Fruit fly (Drosophila melanogaster) whole organism, wandering third instar larva: ENCODE results near the gene mats.

Experiments
- Abd-B ChIP-seq: fragments of >200 bp; optimal IDR thresholded peaks from 2 replicates; lab custom pipeline; 2017; ENCODE audit warnings: missing biosample characterization, missing genetic modification characterization
- CG32264 ChIP-seq: fragments of 200-800 bp; sonication (Bioruptor generic); optimal IDR thresholded peaks from 2 replicates; lab custom pipeline; 2016; ENCODE audit warnings: missing biosample characterization, missing genetic modification characterization
- CrebA ChIP-seq: fragments of 200-800 bp; sonication (Bioruptor generic); optimal IDR thresholded peaks from 2 replicates; lab custom pipeline; 2016; ENCODE audit warnings: missing biosample characterization, mild to moderate bottlenecking, missing genetic modification characterization, borderline replicate concordance
- Hr78 ChIP-seq: fragments of >200 bp; optimal IDR thresholded peaks from 2 replicates; lab custom pipeline; 2017; ENCODE audit warnings: missing biosample characterization, missing genetic modification characterization
- OdsH ChIP-seq: fragments of 200-800 bp; sonication (Bioruptor generic); optimal IDR thresholded peaks from 2 replicates; lab custom pipeline; 2016; ENCODE audit warnings: missing biosample characterization, mild to moderate bottlenecking, missing genetic modification characterization
- ey ChIP-seq: fragments of 200-800 bp; sonication (Bioruptor generic); optimal IDR thresholded peaks from 2 replicates; lab custom pipeline; 2016; ENCODE audit warnings: missing biosample characterization, missing genetic modification characterization
- fru ChIP-seq: fragments of 200-800 bp; sonication (Bioruptor generic); optimal IDR thresholded peaks from 3 replicates; lab custom pipeline; 2016; ENCODE audit warnings: missing biosample characterization, mild to moderate bottlenecking, missing genetic modification characterization
- jim ChIP-seq: fragments of 175-275, 200-325 bp; sonication (Bioruptor generic); optimal IDR thresholded peaks from 2 replicates; lab custom pipeline; 2016; ENCODE audit warnings: missing biosample characterization, mild to moderate bottlenecking, missing genetic modification characterization
- psq ChIP-seq: fragments of 200-800 bp; sonication (Bioruptor generic); optimal IDR thresholded peaks from 3 replicates; lab custom pipeline; 2017; ENCODE audit warnings: missing biosample characterization, mild to moderate bottlenecking, missing genetic modification characterization, moderate library complexity
- rgr ChIP-seq: fragments of 200-800 bp; sonication (Bioruptor generic); optimal IDR thresholded peaks from 3 replicates; lab custom pipeline; 2016; ENCODE audit warnings: missing biosample characterization, mild to moderate bottlenecking, missing genetic modification characterization
- sv ChIP-seq: fragments of 200-800 bp; sonication (Bioruptor generic); optimal IDR thresholded peaks from 3 replicates; lab custom pipeline; 2016; ENCODE audit warnings: missing biosample characterization, missing genetic modification characterization

DNA sequence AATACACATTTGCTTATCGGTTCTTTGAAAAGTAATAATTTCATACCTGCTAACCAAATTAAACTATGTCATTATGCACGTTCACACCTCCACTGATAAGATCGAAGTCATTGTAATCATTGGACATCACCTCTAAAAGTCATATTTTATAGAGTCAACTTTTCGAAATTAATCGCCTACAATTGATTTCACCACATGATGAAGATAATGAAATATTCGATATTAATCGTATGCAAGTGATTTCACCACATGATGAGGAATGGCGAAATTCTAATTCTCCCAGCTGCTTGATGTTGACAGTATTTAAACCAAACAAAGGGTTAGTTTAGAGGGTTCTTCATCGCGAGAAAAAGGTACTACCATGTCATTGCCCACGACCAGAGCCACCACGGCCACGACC is 45.3 kb upstream of the mats start, which contains the start of gene CG18596:
- TF ChIP-seq CG32264 (GFP tag; lab: Kevin White, UChicago) (no peak), Abd-B (GFP tag; lab: Kevin White, UChicago) (no peak), fru (GFP tag; lab: Kevin White, UChicago) (no peak), CrebA (GFP tag; lab: Kevin White, UChicago) (no peak), OdsH (GFP tag; lab: Kevin White, UChicago) (no peak), Hr78 (GFP tag; lab: Kevin White, UChicago) (no peak), psq (GFP tag; lab: Kevin White, UChicago) (no peak), jim (GFP tag; lab: Kevin White, UChicago) (no peak), sv (GFP tag; lab: Kevin White, UChicago) (no peak), rgr (GFP tag; lab: Kevin White, UChicago) (no peak), ey (GFP tag; lab: Kevin White, UChicago) (no peak)
